Fruit fly (Drosophila melanogaster): ENCODE data around the gene Ubr3.

Gene Ubr3

dm6 chrX:7933210-7933915, 2.3 kb upstream of the Ubr3 start, which contains the start of the genes Dhdds and RpS14a (continued):
- TF ChIP-seq Mes4 (GFP tag; optimal IDR thresholded peaks at IDR 0.05) = peak; percentile 71
- no peak for TF ChIP-seq kay (GFP tag; optimal IDR thresholded peaks at IDR 0.05)
- no peak for TF ChIP-seq tx (GFP tag; optimal IDR thresholded peaks at IDR 0.05)
- no peak for TF ChIP-seq jing (GFP tag; optimal IDR thresholded peaks at IDR 0.05)
- peak; percentile 45 for TF ChIP-seq CG8388 (GFP tag; optimal IDR thresholded peaks at IDR 0.05)
- TF ChIP-seq kni (GFP tag; optimal IDR thresholded peaks at IDR 0.05) = peak; percentile 68
- peak; percentile 63 for TF ChIP-seq YL-1 (GFP tag; optimal IDR thresholded peaks at IDR 0.05)
- TF ChIP-seq eve (GFP tag; optimal IDR thresholded peaks at IDR 0.05) = no peak
- peak; percentile 57 for TF ChIP-seq CG6765 (GFP tag; optimal IDR thresholded peaks at IDR 0.05)
- no peak for TF ChIP-seq prd (optimal IDR thresholded peaks at IDR 0.05)
- TF ChIP-seq prd (GFP tag; IDR thresholded peaks at IDR 0.05) = peak; percentile 5; the same call in 1 of the 3 replicates
- TF ChIP-seq CG6272 (GFP tag; IDR thresholded peaks at IDR 0.05) = 0 out of 2 replicates have a peak, but pooled peaks have one; percentile 13
- peak; percentile 83 for TF ChIP-seq CG17361 (GFP tag; IDR thresholded peaks at IDR 0.05)
- peak; percentile 50 for TF ChIP-seq CG30020 (tag; optimal IDR thresholded peaks at IDR 0.05)
- peak; percentile 35 for TF ChIP-seq pho (GFP tag; optimal IDR thresholded peaks at IDR 0.05)
- peak; percentile 71; the same call in 2 of the 3 replicates for TF ChIP-seq CG6791 (GFP tag; IDR thresholded peaks at IDR 0.05; ENCODE audit: partially characterized antibody)
- TF ChIP-seq CoRest (tag; optimal IDR thresholded peaks at IDR 0.05) = peak; percentile 47
- TF ChIP-seq Lhr (GFP tag; optimal IDR thresholded peaks at IDR 0.05) = peak; percentile 90
- peak; percentile 17 for TF ChIP-seq wek (GFP tag; optimal IDR thresholded peaks at IDR 0.05)
- TF ChIP-seq ro (GFP tag; IDR thresholded peaks at IDR 0.05) = no peak
- peak; percentile 58 for TF ChIP-seq CG4820 (GFP tag; optimal IDR thresholded peaks at IDR 0.05)
- peak; percentile 38 for TF ChIP-seq CG12155 (GFP tag; optimal IDR thresholded peaks at IDR 0.05)
- TF ChIP-seq CG13296 (GFP tag; optimal IDR thresholded peaks at IDR 0.05) = peak; percentile 67
- TF ChIP-seq CG34422 (GFP tag; IDR thresholded peaks at IDR 0.05) = peak; percentile 23; the same call in 1 of the 3 replicates
- TF ChIP-seq CTCF (GFP tag; optimal IDR thresholded peaks at IDR 0.05) = peak; percentile 37
- peak; percentile 43 for TF ChIP-seq cato (GFP tag; optimal IDR thresholded peaks at IDR 0.05; ENCODE audit: borderline replicate concordance)
- TF ChIP-seq E2f2 (GFP tag; IDR thresholded peaks at IDR 0.05) = peak; percentile 58; the same call in 1 of the 2 replicates
- TF ChIP-seq CG6654 (GFP tag; optimal IDR thresholded peaks at IDR 0.05) = peak; percentile 8
- no peak for TF ChIP-seq Dip3 (GFP tag; optimal IDR thresholded peaks at IDR 0.05)
- TF ChIP-seq CG11085 (GFP tag; IDR thresholded peaks at IDR 0.05) = no peak
- TF ChIP-seq wdn (GFP tag; IDR thresholded peaks at IDR 0.05) = no peak
- TF ChIP-seq fd64A (GFP tag; optimal IDR thresholded peaks at IDR 0.05) = peak; percentile 12
- no peak for TF ChIP-seq CG6683 (GFP tag; optimal IDR thresholded peaks at IDR 0.05)
- TF ChIP-seq sna (GFP tag; IDR thresholded peaks at IDR 0.05; ENCODE audit: partially characterized antibody) = peak; percentile 64; the same call in 1 of the 2 replicates
- peak; percentile 25 for TF ChIP-seq CG2120 (GFP tag; optimal IDR thresholded peaks at IDR 0.05)
- peak; percentile 77 for TF ChIP-seq HLHmδ (GFP tag; optimal IDR thresholded peaks at IDR 0.05)
- peak; percentile 40 for TF ChIP-seq CG7839 (tag; optimal IDR thresholded peaks at IDR 0.05)
- peak; percentile 22 for TF ChIP-seq CG15696 (tag; optimal IDR thresholded peaks at IDR 0.05)
- TF ChIP-seq CG43689 (GFP tag; IDR thresholded peaks at IDR 0.05) = no peak
- no peak for TF ChIP-seq h (optimal IDR thresholded peaks at IDR 0.05)
- TF ChIP-seq aop (GFP tag; IDR thresholded peaks at IDR 0.05) = no peak
- peak; percentile 28 to 48 for TF ChIP-seq Pdp1 (GFP tag; optimal IDR thresholded peaks at IDR 0.05)
- peak; percentile 12 to 59 for TF ChIP-seq chif (GFP tag; optimal IDR thresholded peaks at IDR 0.05)
- TF ChIP-seq hb (GFP tag; IDR thresholded peaks at IDR 0.05; ENCODE audit: partially characterized antibody) = peak; percentile 75; the same call in 2 of the 3 replicates
- TF ChIP-seq gt (GFP tag; IDR thresholded peaks at IDR 0.05) = no peak
- TF ChIP-seq D19A (tag; optimal IDR thresholded peaks at IDR 0.05) = no peak
- TF ChIP-seq CG2129 (GFP tag; IDR thresholded peaks at IDR 0.05; ENCODE audit: partially characterized antibody) = peak; percentile 47; the same call in 1 of the 2 replicates
- peak; percentile 26 for TF ChIP-seq CG2202 (tag; optimal IDR thresholded peaks at IDR 0.05)
- peak; percentile 12 for TF ChIP-seq her (GFP tag; optimal IDR thresholded peaks at IDR 0.05)
- peak; percentile 1 for TF ChIP-seq Atf3 (GFP tag; optimal IDR thresholded peaks at IDR 0.05)

Data from whole organism, embryonic.